Worm (Caenorhabditis elegans): Measurements from ENCODE around the gene F07A11.1.

- TF ChIP-seq lin-13 (tag; optimal IDR thresholded peaks at IDR 0.05) = no peak
- TF ChIP-seq unc-39 (tag; optimal IDR thresholded peaks at IDR 0.05) = no peak
- no peak for TF ChIP-seq elt-3 (tag; optimal IDR thresholded peaks at IDR 0.05)
- no peak for TF ChIP-seq unc-62 (GFP tag; optimal IDR thresholded peaks at IDR 0.05)
- no peak for TF ChIP-seq nhr-76 (tag; optimal IDR thresholded peaks at IDR 0.05)
- no peak for TF ChIP-seq mab-5 (tag; optimal IDR thresholded peaks at IDR 0.05)
- TF ChIP-seq nhr-2 (tag; optimal IDR thresholded peaks at IDR 0.05) = no peak
- no peak for TF ChIP-seq cnd-1 (tag; optimal IDR thresholded peaks at IDR 0.05)
- TF ChIP-seq hlh-1 (tag; optimal IDR thresholded peaks at IDR 0.05) = no peak
- no peak for TF ChIP-seq nhr-237 (tag; optimal IDR thresholded peaks at IDR 0.05)
- no peak for TF ChIP-seq ztf-11 (tag; optimal IDR thresholded peaks at IDR 0.05)
- TF ChIP-seq elt-1 (tag; optimal IDR thresholded peaks at IDR 0.05; ENCODE audit: borderline replicate concordance, insufficient read depth) = no peak
- no peak for TF ChIP-seq ceh-39 (tag; optimal IDR thresholded peaks at IDR 0.05)
Measured at ce11 chrII:11616333-11616942, 24.5 kb upstream of the F07A11.1 start.
